Fruit fly (Drosophila melanogaster) Kc167 (cell line): Measurements from ENCODE around the gene CG31551.

ENCODE experiments used
- Sin3A ChIP-seq: fragments of >200 bp; optimal IDR thresholded peaks from 2 replicates; lab custom pipeline; 2018; ENCODE audit warnings: missing external identifiers
- h ChIP-seq: fragments of >200 bp; optimal IDR thresholded peaks from 3 replicates; lab custom pipeline; 2018; ENCODE audit warnings: missing external identifiers
- insv ChIP-seq: fragments of >200 bp; optimal IDR thresholded peaks from 3 replicates; lab custom pipeline; 2018; ENCODE audit warnings: missing external identifiers
- psq ChIP-seq: fragments of >200 bp; optimal IDR thresholded peaks from 2 replicates; lab custom pipeline; 2017; ENCODE audit warnings: missing external identifiers
- ttk ChIP-seq: sonication (Bioruptor generic); optimal IDR thresholded peaks from 2 replicates; lab custom pipeline; 2017; ENCODE audit warnings: missing external identifiers

dm6 chr3R:5611733-5612132 is 15.9 kb upstream of the CG31551 start:
- TF ChIP-seq ttk (no peak), psq (lab: Kevin White, UChicago) (no peak), h (lab: Kevin White, UChicago) (no peak), insv (no peak), Sin3A (lab: Kevin White, UChicago) (no peak)
